Worm (Caenorhabditis elegans) whole organism, L4/young adult: ENCODE data around the gene plep-1.

Experiments used
- W03F9.2 ChIP-seq: fragments of 150-350 bp; optimal IDR thresholded peaks from 2 replicates; lab custom pipeline; 2014; ENCODE audit warnings: missing biosample characterization, missing genetic modification characterization
- dao-5 ChIP-seq: sonication (generic microtip); optimal IDR thresholded peaks from 2 replicates; lab custom pipeline; 2016; ENCODE audit warnings: missing genotype, missing genetic modification characterization, moderate library complexity, missing compliant biosample characterization
- him-1 ChIP-seq: sonication (generic microtip); optimal IDR thresholded peaks from 2 replicates; lab custom pipeline; 2016; ENCODE audit warnings: missing genotype, missing genetic modification reagents, missing genetic modification characterization, missing compliant biosample characterization

DNA sequence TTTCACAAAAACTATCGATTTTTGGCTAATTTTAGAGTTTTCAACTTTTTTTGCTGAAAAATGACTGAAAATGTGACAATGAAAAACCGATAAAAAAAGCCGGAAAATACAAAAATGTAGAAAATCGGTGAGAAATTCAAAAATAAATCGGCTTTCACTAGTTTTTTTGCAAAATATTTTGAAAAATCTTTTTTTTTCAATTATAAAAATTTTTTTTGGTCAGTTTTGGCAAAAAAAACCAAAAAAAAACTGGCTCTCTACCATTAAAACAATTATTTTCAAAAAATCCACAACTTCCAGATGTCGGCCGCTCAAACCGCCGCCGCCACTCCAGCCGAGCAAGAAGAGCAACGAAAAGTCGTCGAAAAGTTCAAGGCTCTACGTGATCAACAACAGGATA, 14.4 kb upstream of the plep-1 start, which contains the start of gene pfd-2:
- no peak for TF ChIP-seq him-1 (tag; lab: Kevin White, UChicago)
- TF ChIP-seq dao-5 (tag; lab: Kevin White, UChicago): no peak
- TF ChIP-seq W03F9.2 (tag; lab: Kevin White, UChicago): no peak
